Fruit fly (Drosophila melanogaster): ENCODE data around the gene CG33966.

- TF ChIP-seq pad (GFP tag; optimal IDR thresholded peaks at IDR 0.05) (no peak), kay (GFP tag; ENCODE audit: borderline replicate concordance) (no peak), CG1620 (GFP tag; optimal IDR thresholded peaks at IDR 0.05) (no peak), Mnt (GFP tag; optimal IDR thresholded peaks at IDR 0.05) (no peak), Hr96 (GFP tag; optimal IDR thresholded peaks at IDR 0.05) (no peak), CG11617 (GFP tag; optimal IDR thresholded peaks at IDR 0.05) (no peak), CG7101 (tag; optimal IDR thresholded peaks at IDR 0.05) (no peak), CG7045 (GFP tag; optimal IDR thresholded peaks at IDR 0.05) (no peak), cic (GFP tag; optimal IDR thresholded peaks at IDR 0.05) (no peak), Crg-1 (GFP tag; optimal IDR thresholded peaks at IDR 0.05) (no peak), CG14711 (tag; optimal IDR thresholded peaks at IDR 0.05) (no peak), cnc (optimal IDR thresholded peaks at IDR 0.05) (no peak), tj (GFP tag; optimal IDR thresholded peaks at IDR 0.05) (no peak), Clk (GFP tag; optimal IDR thresholded peaks at IDR 0.05) (no peak)
These were observed 4.3 kb downstream of the CG33966 start, which contains the start of gene CG9192 for dm6 chr3L:1238219-1238618.

All from whole organism, adult.